Worm (Caenorhabditis elegans): ENCODE results near the gene pals-21.

The pals-21 gene

ce11 chrIII:1342488-1342887 is 37.9 kb downstream of the pals-21 start, which contains the start of gene fbxa-26:
fbxa-26 (minus strand) TSS chrIII:1342522.
- TF ChIP-seq hmg-11 (tag; optimal IDR thresholded peaks at IDR 0.05) (no peak), jun-1 (tag; optimal IDR thresholded peaks at IDR 0.05) (no peak), ceh-9 (tag; optimal IDR thresholded peaks at IDR 0.05) (no peak), elt-2 (tag; optimal IDR thresholded peaks at IDR 0.05) (peak; percentile 67), pha-4 (tag; optimal IDR thresholded peaks at IDR 0.05) (peak; percentile 20)

ce11 chrIII:1340240-1340639 is 40.2 kb downstream of the pals-21 start, which contains the start of gene fbxa-5:
fbxa-5 (minus strand) TSS chrIII:1340340.
- TF ChIP-seq ceh-28 (tag; optimal IDR thresholded peaks at IDR 0.05) (no peak), lsy-12 (tag; optimal IDR thresholded peaks at IDR 0.05) (no peak), lin-15B (tag; optimal IDR thresholded peaks at IDR 0.05) (no peak), nhr-76 (tag; optimal IDR thresholded peaks at IDR 0.05) (no peak), nhr-67 (tag; optimal IDR thresholded peaks at IDR 0.05) (no peak), nhr-25 (tag; optimal IDR thresholded peaks at IDR 0.05) (no peak), mml-1 (tag; optimal IDR thresholded peaks at IDR 0.05) (no peak), ztf-11 (tag; optimal IDR thresholded peaks at IDR 0.05) (no peak), elt-2 (tag; optimal IDR thresholded peaks at IDR 0.05) (no peak), fos-1 (tag; optimal IDR thresholded peaks at IDR 0.05) (no peak)

DNA sequence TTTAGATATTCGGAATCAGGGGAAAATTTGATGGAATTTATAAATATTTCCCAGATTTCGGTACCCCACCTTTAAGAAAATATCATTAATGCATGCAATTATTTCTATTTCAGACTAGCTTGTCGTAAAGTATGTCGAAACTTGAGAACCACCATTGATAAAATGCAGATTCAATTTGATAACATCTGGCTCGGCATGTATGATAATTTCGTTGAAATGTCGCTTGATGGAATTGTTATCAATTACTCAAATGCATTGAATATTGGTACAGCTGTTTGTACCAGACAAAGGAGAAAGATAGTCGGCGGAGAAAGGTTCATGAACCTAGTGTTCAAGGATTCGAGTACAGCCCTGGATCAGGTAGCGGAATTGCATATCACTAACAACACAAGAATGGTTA is 48.5 kb downstream of the pals-21 start, which contains the start of gene Y82E9BL.19:
Y82E9BL.19 (plus strand) TSS at position 123 of the 400 bp plus-strand sequence.
- TF ChIP-seq egl-27 (tag; optimal IDR thresholded peaks at IDR 0.05), result no peak
- TF ChIP-seq elt-2 (tag; optimal IDR thresholded peaks at IDR 0.05), result peak; percentile 68
